Worm (Caenorhabditis elegans) whole organism, L1 larva: ENCODE measurements around the gene F11D5.1.

Experiments used
- C04F5.9 ChIP-seq: sonication (generic microtip); optimal IDR thresholded peaks from 2 replicates; lab custom pipeline; 2016; ENCODE audit warnings: missing genetic modification characterization, missing compliant biosample characterization
- C16A3.4 ChIP-seq: fragments of 150-350 bp; optimal IDR thresholded peaks from 2 replicates; lab custom pipeline; 2014; ENCODE audit warnings: missing biosample characterization, missing genetic modification characterization
- C34B4.2 ChIP-seq: sonication (generic microtip); optimal IDR thresholded peaks from 2 replicates; lab custom pipeline; 2017; ENCODE audit warnings: mild to moderate bottlenecking, missing genetic modification characterization, missing compliant biosample characterization
- F16B12.6 ChIP-seq: fragments of 150-350 bp; optimal IDR thresholded peaks from 2 replicates; lab custom pipeline; 2014; ENCODE audit warnings: missing biosample characterization, missing genetic modification characterization
- Y116A8C.19 ChIP-seq: sonication (generic microtip); optimal IDR thresholded peaks from 2 replicates; lab custom pipeline; 2016; ENCODE audit warnings: missing compliant biosample characterization, missing genetic modification characterization, borderline replicate concordance
- ama-1 ChIP-seq: fragments of 150-350 bp; optimal IDR thresholded peaks from 2 replicates; lab custom pipeline; 2014
- ceh-63 ChIP-seq: fragments of 200-800 bp; sonication (Bioruptor generic); optimal IDR thresholded peaks from 2 replicates; lab custom pipeline; 2018; ENCODE audit warnings: mild to moderate bottlenecking, missing genetic modification characterization, missing compliant biosample characterization
- ceh-8 ChIP-seq: fragments of 200-800 bp; sonication (Bioruptor generic); optimal IDR thresholded peaks from 2 replicates; lab custom pipeline; 2018; ENCODE audit warnings: mild to moderate bottlenecking, missing genetic modification characterization, moderate library complexity, missing compliant biosample characterization
- ceh-88 ChIP-seq: fragments of 200-800 bp; sonication (Bioruptor generic); IDR thresholded peaks from 2 replicates; pipeline ENCODE4 v1.3.6; 2022; ENCODE audit warnings: missing genetic modification characterization, missing compliant biosample characterization
- ces-1 ChIP-seq: fragments of 150-350 bp; optimal IDR thresholded peaks from 2 replicates; lab custom pipeline; 2014; ENCODE audit warnings: missing biosample characterization, missing genetic modification reagents, missing genetic modification characterization
- dsc-1 ChIP-seq: sonication (generic microtip); optimal IDR thresholded peaks from 2 replicates; lab custom pipeline; 2016; ENCODE audit warnings: mild to moderate bottlenecking, missing genetic modification characterization, missing compliant biosample characterization
- efl-1 ChIP-seq, 4 experiments: fragments of 150-350 bp; optimal IDR thresholded peaks in 3 of 4; peaks in 1 of 4; 1 replicate in 1 of 4; 2 replicates in 3 of 4; lab custom pipeline; 2014; ENCODE audit warnings: missing biosample characterization in 2 of 4, missing genetic modification characterization in 2 of 4, missing genetic modification reagents in 2 of 4
- efl-3 ChIP-seq: fragments of 200-800 bp; sonication (Bioruptor generic); optimal IDR thresholded peaks from 2 replicates; lab custom pipeline; 2018; ENCODE audit warnings: mild to moderate bottlenecking, missing genetic modification characterization, missing compliant biosample characterization
- elt-2 ChIP-seq: sonication (generic microtip); optimal IDR thresholded peaks from 2 replicates; lab custom pipeline; 2016; ENCODE audit warnings: missing genetic modification characterization, mild to moderate bottlenecking, inconsistent platforms, missing compliant biosample characterization, missing genetic modification reagents
- fkh-10 ChIP-seq: sonication (generic microtip); optimal IDR thresholded peaks from 2 replicates; lab custom pipeline; 2017; ENCODE audit warnings: missing biosample characterization, missing genetic modification reagents, missing genetic modification characterization
- fkh-4 ChIP-seq: sonication (generic microtip); optimal IDR thresholded peaks from 2 replicates; lab custom pipeline; 2016; ENCODE audit warnings: missing compliant biosample characterization, missing genetic modification characterization, borderline replicate concordance
- fkh-8 ChIP-seq: sonication (generic microtip); optimal IDR thresholded peaks from 2 replicates; lab custom pipeline; 2016; ENCODE audit warnings: mild to moderate bottlenecking, missing genetic modification characterization, missing compliant biosample characterization
- hpl-2 ChIP-seq: fragments of 150-350 bp; optimal IDR thresholded peaks from 2 replicates; lab custom pipeline; 2014; ENCODE audit warnings: missing biosample characterization, missing genetic modification reagents, missing genetic modification characterization
- irx-1 ChIP-seq: sonication (generic microtip); optimal IDR thresholded peaks from 2 replicates; lab custom pipeline; 2016; ENCODE audit warnings: missing genetic modification characterization, missing compliant biosample characterization
- jun-1 ChIP-seq: fragments of 150-350 bp; optimal IDR thresholded peaks from 2 replicates; lab custom pipeline; 2014; ENCODE audit warnings: missing biosample characterization, missing genetic modification reagents, missing genetic modification characterization
- lin-35 ChIP-seq, 2 experiments: fragments of 150-350 bp; optimal IDR thresholded peaks; 2 replicates each; lab custom pipeline; 2014; ENCODE audit warnings: missing biosample characterization in 2 of 2, missing genetic modification characterization in 2 of 2, missing genetic modification reagents in 2 of 2
- lin-39 ChIP-seq: fragments of 150-350 bp; optimal IDR thresholded peaks from 2 replicates; lab custom pipeline; 2014; ENCODE audit warnings: missing biosample characterization, missing genetic modification reagents, missing genetic modification characterization
- lir-3 ChIP-seq: sonication (generic microtip); optimal IDR thresholded peaks from 2 replicates; lab custom pipeline; 2016; ENCODE audit warnings: mild to moderate bottlenecking, missing genetic modification characterization, moderate library complexity, missing compliant biosample characterization; ENCODE audit not compliant: poor library complexity
- mab-9 ChIP-seq: fragments of 200-800 bp; sonication (Bioruptor generic); IDR thresholded peaks from 2 replicates; pipeline ENCODE4 v1.3.6; 2022; ENCODE audit warnings: missing genetic modification reagents, missing genetic modification characterization, missing compliant biosample characterization
- nhr-71 ChIP-seq: sonication (generic microtip); optimal IDR thresholded peaks from 2 replicates; lab custom pipeline; 2016; ENCODE audit warnings: mild to moderate bottlenecking, missing genetic modification characterization, moderate library complexity, missing compliant biosample characterization
- nhr-77 ChIP-seq: fragments of 150-350 bp; optimal IDR thresholded peaks from 2 replicates; lab custom pipeline; 2014; ENCODE audit warnings: missing biosample characterization, missing genetic modification characterization
- nhr-90 ChIP-seq: sonication (generic microtip); optimal IDR thresholded peaks from 2 replicates; lab custom pipeline; 2016; ENCODE audit warnings: mild to moderate bottlenecking, missing genetic modification characterization, missing compliant biosample characterization; ENCODE audit not compliant: poor library complexity
- skn-1 ChIP-seq: fragments of 150-350 bp; optimal IDR thresholded peaks from 2 replicates; lab custom pipeline; 2014; ENCODE audit warnings: missing biosample characterization, missing genetic modification characterization
- snu-23 ChIP-seq: sonication (generic microtip); optimal IDR thresholded peaks from 2 replicates; lab custom pipeline; 2016; ENCODE audit warnings: missing genetic modification characterization, missing compliant biosample characterization
- swsn-7 ChIP-seq: sonication (generic microtip); optimal IDR thresholded peaks from 2 replicates; lab custom pipeline; 2016; ENCODE audit warnings: missing genetic modification characterization, missing compliant biosample characterization
- tbx-2 ChIP-seq: sonication (generic microtip); optimal IDR thresholded peaks from 2 replicates; lab custom pipeline; 2016; ENCODE audit warnings: missing genetic modification characterization, missing compliant biosample characterization
- tlp-1 ChIP-seq: fragments of 150-350 bp; optimal IDR thresholded peaks from 2 replicates; lab custom pipeline; 2014; ENCODE audit warnings: missing biosample characterization, missing genetic modification characterization
- unc-130 ChIP-seq: fragments of 150-350 bp; optimal IDR thresholded peaks from 2 replicates; lab custom pipeline; 2017; ENCODE audit warnings: missing biosample characterization, missing genetic modification characterization, inconsistent platforms
- unc-30 ChIP-seq: sonication (generic microtip); optimal IDR thresholded peaks from 2 replicates; lab custom pipeline; 2017; ENCODE audit warnings: missing biosample characterization, missing genetic modification characterization
- unc-62 ChIP-seq: fragments of 150-350 bp; optimal IDR thresholded peaks from 2 replicates; lab custom pipeline; 2014; ENCODE audit warnings: missing biosample characterization, missing genetic modification reagents, missing genetic modification characterization
- unc-98 ChIP-seq: fragments of 200-800 bp; sonication (Bioruptor generic); IDR thresholded peaks from 2 replicates; pipeline ENCODE4 v1.3.6; 2022; ENCODE audit warnings: missing genetic modification characterization, missing compliant biosample characterization
- vab-15 ChIP-seq: sonication (generic microtip); optimal IDR thresholded peaks from 2 replicates; lab custom pipeline; 2017; ENCODE audit warnings: missing genotype, mild to moderate bottlenecking, missing genetic modification characterization, missing compliant biosample characterization
- xbp-1 ChIP-seq: sonication (generic microtip); optimal IDR thresholded peaks from 2 replicates; lab custom pipeline; 2016; ENCODE audit warnings: missing genetic modification characterization, missing compliant biosample characterization

Gene F11D5.1

DNA sequence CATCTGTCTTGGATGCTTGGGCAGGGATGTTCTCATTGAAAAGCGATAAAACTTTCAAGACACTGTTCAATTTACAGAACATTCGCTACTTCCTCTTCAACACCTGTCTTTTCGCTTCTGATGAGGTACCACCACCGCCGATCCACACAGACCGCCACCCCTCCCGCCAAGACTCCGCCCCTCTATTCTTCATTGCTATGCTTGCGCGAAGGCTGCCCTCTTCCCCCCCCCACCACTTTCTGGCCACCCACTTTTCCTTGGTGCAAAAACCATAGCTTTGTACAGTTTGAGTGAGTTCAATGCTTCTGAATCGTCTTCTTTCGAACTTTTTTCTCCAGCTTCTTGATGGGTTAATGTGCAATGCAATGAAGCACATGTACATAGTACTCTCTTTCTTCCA lies 19.0 kb upstream of the F11D5.1 start:
- TF ChIP-seq efl-1 (optimal IDR thresholded peaks at IDR 0.05; lab: Kevin White, UChicago), result no peak
- TF ChIP-seq efl-1 (GFP tag; optimal IDR thresholded peaks at IDR 0.05 in 1 of 2; lab: Kevin White, UChicago), result peak in 1 of 2 experiments; percentile 51
- TF ChIP-seq hpl-2 (GFP tag; lab: Kevin White, UChicago), result no peak
- TF ChIP-seq, all 84 proteins: peak for 1

DNA sequence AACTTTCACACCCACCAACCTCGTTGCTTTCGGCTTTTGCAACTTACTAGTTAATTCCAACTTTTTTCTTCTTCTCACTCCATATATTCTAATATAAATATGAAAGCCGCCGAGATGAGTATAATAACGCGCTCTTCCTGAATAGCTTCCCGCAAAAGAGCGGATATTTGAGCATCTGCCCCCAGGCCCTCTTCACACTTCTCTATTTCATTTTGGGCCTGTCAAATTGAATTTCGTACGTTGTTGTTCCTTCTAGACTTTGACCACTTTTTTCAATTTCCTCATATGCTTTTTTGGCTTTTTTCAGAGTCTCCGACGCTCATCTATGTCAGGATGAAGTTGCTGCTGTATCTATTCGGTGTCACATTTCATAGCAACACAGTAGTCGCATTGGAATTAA lies 17.9 kb upstream of the F11D5.1 start, which contains the start of gene ddr-2:
Gene ddr-2 (plus strand): TSS at position 301 of the 400 bp plus-strand sequence.
- TF ChIP-seq ceh-63 (GFP tag; lab: Kevin White, UChicago) (no peak), dsc-1 (no peak)

DNA sequence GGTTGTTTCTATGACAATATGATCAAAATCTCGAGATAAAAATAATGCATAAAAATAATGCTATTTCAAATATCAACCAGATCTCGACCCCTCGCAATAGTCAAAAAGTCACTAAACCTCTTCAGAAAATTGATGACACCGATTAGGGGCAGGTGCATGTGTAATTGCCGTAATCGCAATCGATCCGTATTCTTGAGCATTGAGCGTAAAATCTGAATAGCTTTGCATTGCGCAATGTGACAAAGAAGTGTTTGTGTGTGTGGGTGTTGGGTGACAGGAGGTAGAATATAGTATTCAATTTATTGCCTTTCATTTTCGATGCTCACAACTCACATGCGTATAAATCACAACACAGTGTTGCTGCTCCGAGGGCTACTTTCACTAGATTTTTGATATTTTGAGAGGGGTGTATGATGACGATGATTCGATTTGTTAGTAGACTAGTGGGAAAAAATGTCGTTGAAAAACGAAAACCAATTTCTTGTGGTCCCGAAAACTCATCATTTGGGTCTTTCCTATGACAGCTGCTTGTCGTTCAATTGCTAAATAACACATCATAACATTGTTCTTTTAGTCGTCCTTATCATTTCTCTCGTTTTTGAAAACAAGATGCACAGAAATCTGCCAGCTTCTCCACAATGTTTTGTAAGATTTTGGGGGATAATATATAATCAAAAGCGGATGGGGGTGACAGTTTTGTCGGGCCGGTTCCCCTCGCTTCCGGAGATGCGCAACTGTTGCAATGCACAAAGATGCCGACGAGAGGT lies 16.9 kb upstream of the F11D5.1 start:
- TF ChIP-seq C16A3.4 (tag; lab: Kevin White, UChicago) (no peak), efl-1 (optimal IDR thresholded peaks at IDR 0.05; lab: Kevin White, UChicago) (no peak), efl-1 (GFP tag; optimal IDR thresholded peaks at IDR 0.05 in 1 of 2; lab: Kevin White, UChicago) (peak in 1 of 2 experiments; percentile 7), lir-3 (tag; lab: Kevin White, UChicago) (no peak), fkh-10 (GFP tag; lab: Kevin White, UChicago) (no peak), tlp-1 (tag; lab: Kevin White, UChicago) (no peak)

DNA sequence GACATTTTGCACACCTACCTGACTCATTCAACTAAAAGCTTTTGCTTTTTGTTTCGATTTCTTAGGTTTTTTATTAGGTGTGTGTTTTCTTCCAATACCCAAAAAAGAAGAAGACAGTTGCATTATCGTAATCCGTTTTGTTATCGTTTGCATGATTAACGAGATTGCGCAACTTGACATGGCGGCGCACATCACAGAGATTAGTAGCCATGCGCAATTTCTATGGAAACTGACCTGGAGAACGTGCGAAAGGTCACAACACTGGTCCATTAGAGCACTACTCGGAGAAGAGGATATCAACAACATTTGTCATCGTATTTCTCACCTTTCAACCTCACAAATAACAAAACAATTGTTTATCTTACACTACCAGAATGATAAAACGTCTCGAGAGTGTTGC lies 16.1 kb upstream of the F11D5.1 start:
- TF ChIP-seq efl-1 (optimal IDR thresholded peaks at IDR 0.05; lab: Kevin White, UChicago), result no peak
- peak in 1 of 2 experiments; percentile 49 for TF ChIP-seq efl-1 (GFP tag; optimal IDR thresholded peaks at IDR 0.05 in 1 of 2; lab: Kevin White, UChicago)
- TF ChIP-seq lir-3 (tag; lab: Kevin White, UChicago), result no peak
- no peak for TF ChIP-seq mab-9 (GFP tag; lab: Robert Waterston, UW)

DNA sequence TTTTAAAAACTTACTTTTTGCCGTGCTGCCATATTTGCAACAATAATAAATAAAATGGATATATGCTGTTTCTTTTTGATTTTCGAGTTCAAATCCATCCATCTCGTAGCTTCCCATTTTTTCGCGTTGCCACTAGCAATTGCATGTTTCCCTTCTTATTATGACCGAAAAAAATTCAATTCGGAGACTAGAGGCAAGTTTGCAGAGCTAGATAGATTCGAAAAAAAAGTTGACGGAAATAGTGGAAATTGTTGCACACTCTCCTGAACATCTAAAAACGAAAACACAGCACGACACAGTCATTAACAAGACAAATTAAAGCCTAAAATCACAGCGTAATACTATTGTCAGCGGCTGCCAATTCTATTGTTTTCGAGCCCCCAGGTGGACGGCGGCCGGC lies 6.7 kb upstream of the F11D5.1 start, which contains the start of gene F11D5.6:
Gene F11D5.6 (minus strand): TSS at position 101 of the 400 bp plus-strand sequence.
- TF ChIP-seq ces-1 (GFP tag; lab: Kevin White, UChicago) (no peak), lin-35 (GFP tag; optimal IDR thresholded peaks at IDR 0.05; lab: Kevin White, UChicago) (no peak), snu-23 (GFP tag; lab: Kevin White, UChicago) (no peak), unc-62 (GFP tag; lab: Kevin White, UChicago) (no peak), tbx-2 (no peak), nhr-77 (no peak), tlp-1 (tag; lab: Kevin White, UChicago) (no peak), unc-30 (tag; lab: Kevin White, UChicago) (no peak), xbp-1 (tag; lab: Kevin White, UChicago) (no peak), efl-3 (GFP tag; lab: Kevin White, UChicago) (no peak), C04F5.9 (no peak), nhr-90 (tag; lab: Kevin White, UChicago) (no peak), swsn-7 (tag; lab: Kevin White, UChicago) (no peak)

- TF ChIP-seq jun-1, result peak; percentile 8
- TF ChIP-seq F16B12.6 (tag; lab: Kevin White, UChicago), result no peak
- no peak for TF ChIP-seq skn-1 (tag; lab: Kevin White, UChicago)
- TF ChIP-seq unc-130 (tag; lab: Kevin White, UChicago), result no peak
- TF ChIP-seq fkh-8 (tag; lab: Kevin White, UChicago), result no peak
- TF ChIP-seq C34B4.2 (tag; lab: Kevin White, UChicago), result no peak
- TF ChIP-seq Y116A8C.19, result no peak
- no peak for TF ChIP-seq ama-1
- no peak for TF ChIP-seq ceh-8 (GFP tag; lab: Kevin White, UChicago)
- TF ChIP-seq unc-98 (GFP tag; lab: Robert Waterston, UW), result no peak
- no peak for TF ChIP-seq irx-1
- no peak for TF ChIP-seq ceh-88 (GFP tag; lab: Robert Waterston, UW)
- TF ChIP-seq vab-15 (tag; lab: Kevin White, UChicago), result no peak
- peak; percentile 65 for TF ChIP-seq elt-2 (tag; lab: Kevin White, UChicago)
- TF ChIP-seq fkh-4 (tag; lab: Kevin White, UChicago), result no peak
- TF ChIP-seq lin-39 (tag; lab: Kevin White, UChicago), result no peak
- no peak for TF ChIP-seq nhr-71
Measured at ce11 chrX:3334115-3334514, 1.2 kb downstream of the F11D5.1 start.
